Fruit fly (Drosophila melanogaster): ENCODE data around the gene mtm.

The mtm gene

dm6 chr2L:6048542-6048941 is 11.7 kb upstream of the mtm start, which contains the start of the genes CG34179 and slmo (continued):
- no peak for TF ChIP-seq fd102C (GFP tag; optimal IDR thresholded peaks at IDR 0.05)
- no peak for TF ChIP-seq pan (optimal IDR thresholded peaks at IDR 0.05)
- TF ChIP-seq pan (GFP tag; optimal IDR thresholded peaks at IDR 0.05 in 1 of 2, IDR thresholded peaks at IDR 0.05 in 1 of 2) = no peak
- TF ChIP-seq CG34376 (GFP tag; optimal IDR thresholded peaks at IDR 0.05) = no peak
- peak; percentile 22; the same call in 2 of the 3 replicates for TF ChIP-seq CG16813 (GFP tag; IDR thresholded peaks at IDR 0.05; ENCODE audit: partially characterized antibody)
- TF ChIP-seq amos (GFP tag; IDR thresholded peaks at IDR 0.05; ENCODE audit: partially characterized antibody) = 0 out of 2 replicates have a peak, but pooled peaks have one; percentile 12
- no peak for TF ChIP-seq CHES-1-like (GFP tag; optimal IDR thresholded peaks at IDR 0.05)
- peak; percentile 43; the same call in 1 of the 3 replicates for TF ChIP-seq Opbp (GFP tag; IDR thresholded peaks at IDR 0.05; ENCODE audit: partially characterized antibody)
- TF ChIP-seq Trl (optimal IDR thresholded peaks at IDR 0.05) = no peak
- no peak for TF ChIP-seq Trl (GFP tag; optimal IDR thresholded peaks at IDR 0.05)
- TF ChIP-seq Fer1 (GFP tag; optimal IDR thresholded peaks at IDR 0.05) = no peak
- TF ChIP-seq oc (tag; optimal IDR thresholded peaks at IDR 0.05) = no peak
- 0 out of 3 replicates have a peak, but pooled peaks have one; percentile 8 for TF ChIP-seq so (GFP tag; IDR thresholded peaks at IDR 0.05)
- no peak for TF ChIP-seq salm (tag; optimal IDR thresholded peaks at IDR 0.05)
- TF ChIP-seq Mad (GFP tag; optimal IDR thresholded peaks at IDR 0.05) = no peak
- peak; percentile 20 for TF ChIP-seq BEAF-32 (GFP tag; optimal IDR thresholded peaks at IDR 0.05)
- TF ChIP-seq CG14710 (tag; optimal IDR thresholded peaks at IDR 0.05) = peak; percentile 99
- peak; percentile 76 for TF ChIP-seq CG6254 (GFP tag; optimal IDR thresholded peaks at IDR 0.05)
- TF ChIP-seq Sin3A (optimal IDR thresholded peaks at IDR 0.05) = peak; percentile 13
- no peak for TF ChIP-seq CG15479 (GFP tag; optimal IDR thresholded peaks at IDR 0.05)
- TF ChIP-seq CG2116 (GFP tag; optimal IDR thresholded peaks at IDR 0.05) = peak; percentile 33

dm6 chr2L:6047528-6048160 is 10.8 kb upstream of the mtm start, which contains the start of gene IPIP:
IPIP (plus strand) TSS chr2L:6048002.
- TF ChIP-seq pzg (GFP tag; optimal IDR thresholded peaks at IDR 0.05) (peak; percentile 83), shn (GFP tag; optimal IDR thresholded peaks at IDR 0.05) (no peak), Hr3 (GFP tag; optimal IDR thresholded peaks at IDR 0.05) (no peak), Nf-YC (tag; optimal IDR thresholded peaks at IDR 0.05) (peak; percentile 27), CG34376 (GFP tag; optimal IDR thresholded peaks at IDR 0.05) (peak; percentile 24), CG3847 (GFP tag; IDR thresholded peaks at IDR 0.05) (peak; percentile 70), CG6272 (GFP tag; IDR thresholded peaks at IDR 0.05) (peak; percentile 63), wdn (GFP tag; IDR thresholded peaks at IDR 0.05) (no peak), sna (GFP tag; IDR thresholded peaks at IDR 0.05; ENCODE audit: partially characterized antibody) (0 out of 2 replicates have a peak, but pooled peaks have one; percentile 21), CG31365 (tag; optimal IDR thresholded peaks at IDR 0.05) (peak; percentile 24), CG16813 (GFP tag; IDR thresholded peaks at IDR 0.05; ENCODE audit: partially characterized antibody) (peak; percentile 87), Hmr (GFP tag; optimal IDR thresholded peaks at IDR 0.05) (peak; percentile 31), ftz-f1 (GFP tag; optimal IDR thresholded peaks at IDR 0.05) (peak; percentile 66), CG32767 (GFP tag; IDR thresholded peaks at IDR 0.05) (no peak), tx (GFP tag; optimal IDR thresholded peaks at IDR 0.05) (no peak), CG11093 (GFP tag; IDR thresholded peaks at IDR 0.05) (no peak), otp (GFP tag; IDR thresholded peaks at IDR 0.05) (peak; percentile 34; the same call in 1 of the 3 replicates), Dad (GFP tag; optimal IDR thresholded peaks at IDR 0.05) (peak; percentile 1), CG12391 (tag; optimal IDR thresholded peaks at IDR 0.05) (peak; percentile 12), CG5180 (GFP tag; optimal IDR thresholded peaks at IDR 0.05) (no peak), kah (GFP tag; optimal IDR thresholded peaks at IDR 0.05) (no peak), cwo (GFP tag; optimal IDR thresholded peaks at IDR 0.05) (peak; percentile 2), unc-4 (GFP tag; IDR thresholded peaks at IDR 0.05; ENCODE audit: partially characterized antibody) (peak; percentile 81), bsh (GFP tag; optimal IDR thresholded peaks at IDR 0.05) (peak in 1 of 2 experiments; percentile 3), org-1 (GFP tag; optimal IDR thresholded peaks at IDR 0.05) (no peak), sisA (GFP tag; IDR thresholded peaks at IDR 0.05) (0 out of 2 replicates have a peak, but pooled peaks have one; percentile 4), CG18476 (GFP tag; optimal IDR thresholded peaks at IDR 0.05) (no peak), Tbp (GFP tag; optimal IDR thresholded peaks at IDR 0.05) (no peak), CG10959 (GFP tag; IDR thresholded peaks at IDR 0.05) (no peak; the same call in 1 of the 2 replicates), Med (GFP tag) (peak; percentile 91)

Data from whole organism, embryonic.